Fruit fly (Drosophila melanogaster) whole organism, embryonic: ENCODE results near the gene aos.
A peak's percentile ranks its signal among the peaks of the same experiment; 100 is the strongest.

Source experiments
- B-H1 ChIP-seq: fragments of 200-800 bp; sonication (Bioruptor generic); IDR thresholded peaks from 3 replicates; pipeline ENCODE4 v1.3.6; 2022; ENCODE audit warnings: missing biosample characterization, missing genetic modification characterization
- Blimp-1 ChIP-seq: fragments of 200-800 bp; sonication (Bioruptor generic); optimal IDR thresholded peaks from 3 replicates; lab custom pipeline; 2018; ENCODE audit warnings: missing biosample characterization, missing genetic modification characterization, mild to moderate bottlenecking, moderate library complexity, missing genetic modification reagents
- CG10147 ChIP-seq: fragments of 200-800 bp; sonication (Bioruptor generic); optimal IDR thresholded peaks from 2 replicates; lab custom pipeline; 2019; ENCODE audit warnings: missing biosample characterization, mild to moderate bottlenecking, missing genetic modification characterization, moderate library complexity
- CG11093 ChIP-seq: fragments of 200-800 bp; sonication (Bioruptor generic); IDR thresholded peaks from 3 replicates; pipeline ENCODE4 v1.3.6; 2022; ENCODE audit warnings: missing biosample characterization, missing genetic modification characterization
- CG11696 ChIP-seq: fragments of 200-800 bp; sonication (Bioruptor generic); IDR thresholded peaks from 2 replicates; pipeline ENCODE4 v1.3.6; 2022; ENCODE audit warnings: missing biosample characterization, missing genetic modification characterization
- CG12391 ChIP-seq: fragments of 200-800 bp; sonication (Bioruptor generic); optimal IDR thresholded peaks from 3 replicates; lab custom pipeline; 2018; ENCODE audit warnings: missing biosample characterization, mild to moderate bottlenecking, missing genetic modification characterization, moderate library complexity
- CG12659 ChIP-seq: fragments of 200-800 bp; sonication (Bioruptor generic); optimal IDR thresholded peaks from 3 replicates; lab custom pipeline; 2017; ENCODE audit warnings: mild to moderate bottlenecking, missing biosample characterization, missing genetic modification reagents, missing genetic modification characterization
- CG12942 ChIP-seq: fragments of 200-800 bp; sonication (Bioruptor generic); optimal IDR thresholded peaks from 3 replicates; lab custom pipeline; 2016; ENCODE audit warnings: missing biosample characterization, missing genetic modification characterization
- CG14965 ChIP-seq: fragments of 200-800 bp; sonication (Bioruptor generic); optimal IDR thresholded peaks from 2 replicates; lab custom pipeline; 2016; ENCODE audit warnings: missing biosample characterization, missing genetic modification characterization, borderline replicate concordance
- CG15696 ChIP-seq: fragments of 200-800 bp; sonication (Bioruptor generic); optimal IDR thresholded peaks from 2 replicates; lab custom pipeline; 2019; ENCODE audit warnings: missing biosample characterization, mild to moderate bottlenecking, missing genetic modification characterization, moderate library complexity
- CG17612 ChIP-seq: fragments of 200-800 bp; sonication (Bioruptor generic); IDR thresholded peaks from 2 replicates; pipeline ENCODE4 v1.3.6; 2022; ENCODE audit warnings: missing biosample characterization, missing genetic modification characterization
- CG18262 ChIP-seq: fragments of 200-800 bp; optimal IDR thresholded peaks from 3 replicates; lab custom pipeline; 2019; ENCODE audit warnings: missing biosample characterization, mild to moderate bottlenecking, missing genetic modification characterization, moderate library complexity
- CG1832 ChIP-seq: fragments of 200-800 bp; sonication (Bioruptor generic); optimal IDR thresholded peaks from 2 replicates; lab custom pipeline; 2017; ENCODE audit warnings: missing biosample characterization, mild to moderate bottlenecking, missing genetic modification characterization, inconsistent platforms
- CG18619 ChIP-seq: fragments of 200-800 bp; sonication (Bioruptor generic); optimal IDR thresholded peaks from 3 replicates; lab custom pipeline; 2017; ENCODE audit warnings: missing biosample characterization, mild to moderate bottlenecking, missing genetic modification characterization
- CG3726 ChIP-seq: fragments of 200-800 bp; sonication (Bioruptor generic); IDR thresholded peaks from 3 replicates; pipeline ENCODE4, ENCODE4 v1.3.6; 2022; ENCODE audit warnings: missing biosample characterization, missing genetic modification characterization
- CG4404 ChIP-seq: fragments of 200-800 bp; sonication (Bioruptor generic); IDR thresholded peaks from 2 replicates; pipeline ENCODE4 v1.3.6; 2022; ENCODE audit warnings: missing biosample characterization, missing genetic modification characterization
- CG5245 ChIP-seq: fragments of 200-800 bp; sonication (Bioruptor generic); optimal IDR thresholded peaks from 3 replicates; lab custom pipeline; 2016; ENCODE audit warnings: missing biosample characterization, missing genetic modification characterization
- CG5953 ChIP-seq: fragments of 200-800 bp; sonication (Bioruptor generic); IDR thresholded peaks from 2 replicates; pipeline ENCODE4 v1.3.6; 2022; ENCODE audit warnings: missing biosample characterization, missing genetic modification characterization
- CG7928 ChIP-seq: fragments of 200-800 bp; sonication (Bioruptor generic); optimal IDR thresholded peaks from 2 replicates; lab custom pipeline; 2017; ENCODE audit warnings: missing biosample characterization, mild to moderate bottlenecking, missing genetic modification characterization
- CG8290 ChIP-seq, 3 experiments: fragments of 200-800 bp; sonication (Bioruptor generic); optimal IDR thresholded peaks; 2 replicates each; lab custom pipeline; 2016 to 2019; ENCODE audit warnings: missing biosample characterization in 3 of 3, missing genetic modification characterization in 3 of 3, mild to moderate bottlenecking in 2 of 3, moderate library complexity in 1 of 3
- CG8359 ChIP-seq: fragments of 200-800 bp; sonication (Bioruptor generic); optimal IDR thresholded peaks from 2 replicates; lab custom pipeline; 2017; ENCODE audit warnings: missing biosample characterization, mild to moderate bottlenecking, missing genetic modification characterization, borderline replicate concordance
- CG9932 ChIP-seq: fragments of 200-800 bp; sonication (Bioruptor generic); IDR thresholded peaks from 2 replicates; pipeline ENCODE4 v1.3.6; 2022; ENCODE audit warnings: missing biosample characterization, missing genetic modification characterization
- HmgZ ChIP-seq: fragments of 200-800 bp; sonication (Bioruptor generic); optimal IDR thresholded peaks from 2 replicates; lab custom pipeline; 2018; ENCODE audit warnings: missing biosample characterization, mild to moderate bottlenecking, missing genetic modification characterization
- Hmr ChIP-seq: fragments of 200-800 bp; sonication (Bioruptor generic); optimal IDR thresholded peaks from 3 replicates; lab custom pipeline; 2017; ENCODE audit warnings: mild to moderate bottlenecking, missing biosample characterization, missing genetic modification reagents, missing genetic modification characterization
- Hr39 ChIP-seq: fragments of >200 bp; optimal IDR thresholded peaks from 2 replicates; lab custom pipeline; 2017
- Myb ChIP-seq: fragments of 200-800 bp; sonication (Bioruptor generic); optimal IDR thresholded peaks from 2 replicates; lab custom pipeline; 2016; ENCODE audit warnings: missing biosample characterization, missing genetic modification characterization
- Rfx ChIP-seq: fragments of 200-800 bp; sonication (Bioruptor generic); IDR thresholded peaks from 2 replicates; pipeline ENCODE4 v1.3.6; 2022; ENCODE audit warnings: missing biosample characterization, missing genetic modification characterization
- Six4 ChIP-seq: fragments of 200-800 bp; sonication (Bioruptor generic); optimal IDR thresholded peaks from 2 replicates; lab custom pipeline; 2016; ENCODE audit warnings: missing biosample characterization, missing genetic modification characterization
- Sry-δ ChIP-seq: fragments of 200-800 bp; sonication (Bioruptor generic); optimal IDR thresholded peaks from 2 replicates; lab custom pipeline; 2016; ENCODE audit warnings: missing biosample characterization, missing genetic modification characterization
- TFAM ChIP-seq: fragments of 200-800 bp; sonication (Bioruptor generic); optimal IDR thresholded peaks from 2 replicates; lab custom pipeline; 2017; ENCODE audit warnings: missing biosample characterization, missing genetic modification characterization, inconsistent platforms
- Trl ChIP-seq, 3 experiments: fragments of >200 bp in 2 of 3; fragments of 200-800 bp in 1 of 3; sonication (Bioruptor generic) in 1 of 3; optimal IDR thresholded peaks; 2 replicates in 1 of 3; 3 replicates in 2 of 3; lab custom pipeline; 2016 to 2017; ENCODE audit warnings: missing biosample characterization in 1 of 3, missing genetic modification characterization in 1 of 3
- Usf ChIP-seq: fragments of 200-800 bp; sonication (Bioruptor generic); optimal IDR thresholded peaks from 2 replicates; lab custom pipeline; 2017; ENCODE audit warnings: missing genotype, missing biosample characterization, missing genetic modification characterization
- YL-1 ChIP-seq: fragments of 200-800 bp; sonication (Bioruptor generic); optimal IDR thresholded peaks from 3 replicates; lab custom pipeline; 2017; ENCODE audit warnings: missing biosample characterization, mild to moderate bottlenecking, missing genetic modification characterization
- disco-r ChIP-seq: fragments of 200-800 bp; sonication (Bioruptor generic); optimal IDR thresholded peaks from 2 replicates; lab custom pipeline; 2016; ENCODE audit warnings: missing biosample characterization, missing genetic modification characterization
- ems ChIP-seq: fragments of 200-800 bp; sonication (Bioruptor generic); optimal IDR thresholded peaks from 3 replicates; lab custom pipeline; 2016; ENCODE audit warnings: missing biosample characterization, missing genetic modification characterization
- fu2 ChIP-seq: fragments of 200-800 bp; sonication (Bioruptor generic); optimal IDR thresholded peaks from 2 replicates; lab custom pipeline; 2016; ENCODE audit warnings: missing biosample characterization, missing genetic modification characterization
- h ChIP-seq: fragments of >200 bp; optimal IDR thresholded peaks from 2 replicates; lab custom pipeline; 2017
- ham ChIP-seq: fragments of 200-800 bp; sonication (Bioruptor generic); IDR thresholded peaks from 2 replicates; pipeline ENCODE4 v1.3.6; 2022; ENCODE audit warnings: missing biosample characterization, missing genetic modification characterization
- jing ChIP-seq: fragments of 200-800 bp; sonication (Bioruptor generic); optimal IDR thresholded peaks from 2 replicates; lab custom pipeline; 2018; ENCODE audit warnings: missing biosample characterization, mild to moderate bottlenecking, missing genetic modification characterization
- lola ChIP-seq, 3 experiments: fragments of >200 bp in 2 of 3; fragments of 200-800 bp in 1 of 3; sonication (Bioruptor generic) in 1 of 3; optimal IDR thresholded peaks; 2 replicates each; lab custom pipeline; 2017 to 2019; ENCODE audit warnings: missing biosample characterization in 3 of 3, missing genetic modification characterization in 3 of 3, mild to moderate bottlenecking in 1 of 3, moderate library complexity in 1 of 3
- mam ChIP-seq: fragments of 200-800 bp; sonication (Bioruptor generic); optimal IDR thresholded peaks from 3 replicates; lab custom pipeline; 2016; ENCODE audit warnings: missing biosample characterization, missing genetic modification characterization
- nmo ChIP-seq: fragments of 200-800 bp; sonication (Bioruptor generic); optimal IDR thresholded peaks from 2 replicates; lab custom pipeline; 2018; ENCODE audit warnings: missing biosample characterization, mild to moderate bottlenecking, missing genetic modification characterization, moderate library complexity
- onecut ChIP-seq: fragments of 200-800 bp; sonication (Bioruptor generic); IDR thresholded peaks from 2 replicates; pipeline ENCODE4 v1.3.6; 2022; ENCODE audit warnings: missing biosample characterization, missing genetic modification characterization
- pfk ChIP-seq: fragments of 200-800 bp; sonication (Bioruptor generic); optimal IDR thresholded peaks from 2 replicates; lab custom pipeline; 2018; ENCODE audit warnings: missing biosample characterization, mild to moderate bottlenecking, missing genetic modification characterization, moderate library complexity
- pita ChIP-seq: fragments of 200-800 bp; sonication (Bioruptor generic); optimal IDR thresholded peaks from 2 replicates; lab custom pipeline; 2017; ENCODE audit warnings: missing biosample characterization, mild to moderate bottlenecking, missing genetic modification characterization
- pzg ChIP-seq: fragments of 200-800 bp; sonication (Bioruptor generic); optimal IDR thresholded peaks from 3 replicates; lab custom pipeline; 2018; ENCODE audit warnings: missing biosample characterization, mild to moderate bottlenecking, missing genetic modification characterization, moderate library complexity
- ro ChIP-seq: fragments of 200-800 bp; sonication (Bioruptor generic); IDR thresholded peaks from 2 replicates; pipeline ENCODE4 v1.3.6; 2022; ENCODE audit warnings: missing biosample characterization, missing genetic modification characterization
- sima ChIP-seq: fragments of 200-800 bp; sonication (Bioruptor generic); optimal IDR thresholded peaks from 2 replicates; lab custom pipeline; 2016; ENCODE audit warnings: missing biosample characterization, missing genetic modification characterization
- slbo ChIP-seq: fragments of 200-800 bp; sonication (Bioruptor generic); IDR thresholded peaks from 2 replicates; pipeline ENCODE4 v1.3.6; 2022; ENCODE audit warnings: missing biosample characterization, missing genetic modification characterization
- tgo ChIP-seq: fragments of 200-800 bp; sonication (Bioruptor generic); IDR thresholded peaks from 3 replicates; pipeline ENCODE4 v1.3.6; 2022; ENCODE audit warnings: missing biosample characterization, missing genetic modification characterization
- unc-4 ChIP-seq: fragments of 200-800 bp; sonication (Bioruptor generic); IDR thresholded peaks from 2 replicates; pipeline ENCODE4 v1.3.6; 2022; ENCODE audit warnings: missing biosample characterization, missing genetic modification characterization; ENCODE audit not compliant: partially characterized antibody

Gene aos

DNA sequence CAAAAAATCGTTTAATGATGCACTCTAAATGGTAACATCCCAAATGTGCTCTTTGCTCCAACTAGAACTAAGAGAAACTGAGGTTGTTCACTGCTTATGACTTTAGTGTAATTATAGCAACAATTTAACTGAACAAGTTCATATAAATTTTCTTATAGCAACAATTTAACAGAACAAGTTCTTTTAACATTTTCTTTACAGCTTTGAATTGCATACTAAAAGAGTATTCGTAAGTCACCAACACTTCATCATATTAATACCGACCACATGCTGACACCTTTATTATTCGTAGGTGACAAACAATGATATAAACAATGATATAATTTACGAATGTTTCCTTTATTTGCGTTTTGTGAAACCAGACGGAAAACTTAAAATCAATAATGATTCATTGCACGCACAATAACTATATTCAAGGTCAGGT is 11.2 kb upstream of the aos start (continued):
- TF ChIP-seq TFAM (GFP tag; lab: Kevin White, UChicago): no peak
- no peak for TF ChIP-seq pita (GFP tag; lab: Kevin White, UChicago)
- TF ChIP-seq CG4404 (GFP tag; lab: Robert Waterston, UW): no peak
- no peak for TF ChIP-seq pfk (GFP tag; lab: Kevin White, UChicago)
- TF ChIP-seq ham (GFP tag; lab: Robert Waterston, UW): no peak
- TF ChIP-seq Six4: no peak
- TF ChIP-seq CG9932 (GFP tag; lab: Robert Waterston, UW): peak; percentile 23; the same call in 1 of the 2 replicates
- TF ChIP-seq sima (GFP tag; lab: Kevin White, UChicago): no peak
- TF ChIP-seq CG5245 (GFP tag; lab: Kevin White, UChicago): no peak
- no peak for TF ChIP-seq CG12942
- TF ChIP-seq mam (GFP tag; lab: Kevin White, UChicago): no peak
- TF ChIP-seq Trl (optimal IDR thresholded peaks at IDR 0.05; lab: Kevin White, UChicago): peak in 1 of 2 experiments; percentile 8
- no peak for TF ChIP-seq Trl (GFP tag; optimal IDR thresholded peaks at IDR 0.05; lab: Kevin White, UChicago)
- no peak for TF ChIP-seq Sry-δ (GFP tag; lab: Kevin White, UChicago)
- no peak for TF ChIP-seq B-H1 (GFP tag; lab: Robert Waterston, UW)
- no peak for TF ChIP-seq CG15696 (tag; lab: Kevin White, UChicago)
- TF ChIP-seq CG8290 (GFP tag; optimal IDR thresholded peaks at IDR 0.05; lab: Kevin White, UChicago): no peak
- TF ChIP-seq CG8290 (tag; optimal IDR thresholded peaks at IDR 0.05; lab: Kevin White, UChicago): peak in 1 of 2 experiments; percentile 52
- TF ChIP-seq disco-r (GFP tag; lab: Kevin White, UChicago): no peak
- TF ChIP-seq onecut (GFP tag; lab: Robert Waterston, UW): peak; percentile 50
- TF ChIP-seq h: no peak
- TF ChIP-seq jing: no peak
- no peak for TF ChIP-seq CG11093 (GFP tag; lab: Robert Waterston, UW)
- no peak for TF ChIP-seq CG10147 (GFP tag; lab: Kevin White, UChicago)
- TF ChIP-seq Usf (GFP tag; lab: Kevin White, UChicago): no peak
- no peak for TF ChIP-seq CG12391 (tag; lab: Kevin White, UChicago)
- TF ChIP-seq lola (GFP tag; optimal IDR thresholded peaks at IDR 0.05; lab: Kevin White, UChicago): no peak
- TF ChIP-seq slbo (GFP tag; lab: Robert Waterston, UW): no peak
- TF ChIP-seq ems: no peak
- TF ChIP-seq HmgZ (tag; lab: Kevin White, UChicago): no peak
- TF ChIP-seq CG1832 (GFP tag; lab: Kevin White, UChicago): no peak
- no peak for TF ChIP-seq unc-4
- no peak for TF ChIP-seq ro
- no peak for TF ChIP-seq CG18619
- TF ChIP-seq CG5953 (GFP tag; lab: Robert Waterston, UW): no peak
- TF ChIP-seq CG3726 (GFP tag; lab: Robert Waterston, UW): no peak
- no peak for TF ChIP-seq CG8359 (GFP tag; lab: Kevin White, UChicago)
- TF ChIP-seq YL-1 (GFP tag; lab: Kevin White, UChicago): no peak
- no peak for TF ChIP-seq tgo (GFP tag; lab: Robert Waterston, UW)
- TF ChIP-seq fu2: no peak
- peak; percentile 7 for TF ChIP-seq CG12659
- TF ChIP-seq Myb (GFP tag; lab: Kevin White, UChicago): no peak
- TF ChIP-seq Rfx (GFP tag; lab: Robert Waterston, UW): peak; percentile 10; the same call in 1 of the 2 replicates
- no peak for TF ChIP-seq pzg (GFP tag; lab: Kevin White, UChicago)
- TF ChIP-seq CG17612 (GFP tag; lab: Robert Waterston, UW): no peak
- TF ChIP-seq CG18262 (tag; lab: Kevin White, UChicago): peak; percentile 51
- TF ChIP-seq CG14965 (GFP tag; lab: Kevin White, UChicago): no peak
- TF ChIP-seq nmo (GFP tag; lab: Kevin White, UChicago): peak; percentile 7
- no peak for TF ChIP-seq CG11696 (GFP tag; lab: Robert Waterston, UW)
- peak; percentile 27 for TF ChIP-seq Hmr (GFP tag; lab: Kevin White, UChicago)
- TF ChIP-seq Hr39 (lab: Kevin White, UChicago): no peak
- TF ChIP-seq Blimp-1 (GFP tag; lab: Kevin White, UChicago): peak; percentile 9
- TF ChIP-seq CG7928 (GFP tag; lab: Kevin White, UChicago): no peak
